Worm (Caenorhabditis elegans): ENCODE results near the gene cpna-5.

Gene cpna-5

ce11 chrII:7679499-7680012, 38.8 kb downstream of the cpna-5 start:
- TF ChIP-seq hmbx-1 (tag; optimal IDR thresholded peaks at IDR 0.05), result no peak
- TF ChIP-seq tbx-37 (GFP tag; conservative IDR thresholded peaks at IDR 0.05), result no peak
- no peak for TF ChIP-seq hnd-1 (tag; optimal IDR thresholded peaks at IDR 0.05)
- TF ChIP-seq sea-1 (GFP tag; conservative IDR thresholded peaks at IDR 0.05), result no peak
- no peak for TF ChIP-seq aly-1 (tag; optimal IDR thresholded peaks at IDR 0.05)
- TF ChIP-seq hmg-4 (GFP tag; optimal IDR thresholded peaks at IDR 0.05), result no peak
- no peak for TF ChIP-seq tbx-11 (GFP tag; IDR thresholded peaks at IDR 0.05)
- no peak for TF ChIP-seq F13C5.2 (tag; optimal IDR thresholded peaks at IDR 0.05)
- TF ChIP-seq scrt-1 (GFP tag; IDR thresholded peaks at IDR 0.05), result no peak
- no peak for TF ChIP-seq ama-1 (optimal IDR thresholded peaks at IDR 0.05)
- TF ChIP-seq tra-4 (tag; optimal IDR thresholded peaks at IDR 0.05), result no peak
- TF ChIP-seq flt-1 (GFP tag; IDR thresholded peaks at IDR 0.05), result no peak
- no peak for TF ChIP-seq B0310.2 (tag; optimal IDR thresholded peaks at IDR 0.05)
- TF ChIP-seq pes-1 (GFP tag; IDR thresholded peaks at IDR 0.05), result no peak
- no peak for TF ChIP-seq ceh-36 (tag; optimal IDR thresholded peaks at IDR 0.05)
- TF ChIP-seq ceh-13 (GFP tag; optimal IDR thresholded peaks at IDR 0.05), result no peak
- TF ChIP-seq ets-7 (tag; optimal IDR thresholded peaks at IDR 0.05), result no peak

ce11 chrII:7678512-7678911, 39.9 kb downstream of the cpna-5 start:
- TF ChIP-seq B0310.2 (tag; optimal IDR thresholded peaks at IDR 0.05) (no peak), hmg-4 (GFP tag; optimal IDR thresholded peaks at IDR 0.05) (peak; percentile 23)

- TF ChIP-seq ceh-36 (tag; optimal IDR thresholded peaks at IDR 0.05) (no peak), aly-1 (tag; optimal IDR thresholded peaks at IDR 0.05) (peak; percentile 40), tbx-11 (GFP tag; IDR thresholded peaks at IDR 0.05) (0 out of 2 replicates have a peak, but pooled peaks have one; percentile 37), hmg-4 (GFP tag; optimal IDR thresholded peaks at IDR 0.05) (peak; percentile 45), B0310.2 (tag; optimal IDR thresholded peaks at IDR 0.05) (no peak), ets-7 (tag; optimal IDR thresholded peaks at IDR 0.05) (no peak), F13C5.2 (tag; optimal IDR thresholded peaks at IDR 0.05) (peak; percentile 2)
These were observed 42.0 kb downstream of the cpna-5 start for ce11 chrII:7676307-7676905.

- no peak for TF ChIP-seq tbx-11 (GFP tag; IDR thresholded peaks at IDR 0.05)
These were observed 42.6 kb downstream of the cpna-5 start for ce11 chrII:7675752-7676151.

- TF ChIP-seq sea-1 (GFP tag; conservative IDR thresholded peaks at IDR 0.05), result no peak
- no peak for TF ChIP-seq tbx-37 (GFP tag; conservative IDR thresholded peaks at IDR 0.05)
- TF ChIP-seq scrt-1 (GFP tag; IDR thresholded peaks at IDR 0.05), result no peak
- no peak for TF ChIP-seq tra-4 (tag; optimal IDR thresholded peaks at IDR 0.05)
- TF ChIP-seq aly-1 (tag; optimal IDR thresholded peaks at IDR 0.05), result no peak
- TF ChIP-seq hmg-4 (GFP tag; optimal IDR thresholded peaks at IDR 0.05), result no peak
These were observed 46.7 kb downstream of the cpna-5 start, which contains the start of gene lir-1 for ce11 chrII:7671705-7672104. Gene lir-1, plus strand, starts transcription at chrII:7672005.

ce11 chrII:7670039-7670438, 48.4 kb downstream of the cpna-5 start:
- TF ChIP-seq tra-4 (tag; optimal IDR thresholded peaks at IDR 0.05) (no peak), hmbx-1 (tag; optimal IDR thresholded peaks at IDR 0.05) (no peak), ama-1 (optimal IDR thresholded peaks at IDR 0.05) (no peak), tbx-11 (GFP tag; IDR thresholded peaks at IDR 0.05) (no peak), hnd-1 (tag; optimal IDR thresholded peaks at IDR 0.05) (no peak), ceh-36 (tag; optimal IDR thresholded peaks at IDR 0.05) (no peak), scrt-1 (GFP tag; IDR thresholded peaks at IDR 0.05) (no peak), ceh-13 (GFP tag; optimal IDR thresholded peaks at IDR 0.05) (no peak), ets-7 (tag; optimal IDR thresholded peaks at IDR 0.05) (no peak), aly-1 (tag; optimal IDR thresholded peaks at IDR 0.05) (no peak), sea-1 (GFP tag; conservative IDR thresholded peaks at IDR 0.05) (no peak), pes-1 (GFP tag; IDR thresholded peaks at IDR 0.05) (no peak), B0310.2 (tag; optimal IDR thresholded peaks at IDR 0.05) (no peak), tbx-37 (GFP tag; conservative IDR thresholded peaks at IDR 0.05) (no peak), hmg-4 (GFP tag; optimal IDR thresholded peaks at IDR 0.05) (no peak), flt-1 (GFP tag; IDR thresholded peaks at IDR 0.05) (no peak), F13C5.2 (tag; optimal IDR thresholded peaks at IDR 0.05) (no peak)

ce11 chrII:7669409-7669808, 49.0 kb downstream of the cpna-5 start:
- peak; percentile 9 for TF ChIP-seq hmg-4 (GFP tag; optimal IDR thresholded peaks at IDR 0.05)
- TF ChIP-seq F13C5.2 (tag; optimal IDR thresholded peaks at IDR 0.05), result peak; percentile 34
- no peak for TF ChIP-seq scrt-1 (GFP tag; IDR thresholded peaks at IDR 0.05)

- TF ChIP-seq scrt-1 (GFP tag; IDR thresholded peaks at IDR 0.05) (no peak), hmg-4 (GFP tag; optimal IDR thresholded peaks at IDR 0.05) (no peak), flt-1 (GFP tag; IDR thresholded peaks at IDR 0.05) (no peak), hmbx-1 (tag; optimal IDR thresholded peaks at IDR 0.05) (no peak), F13C5.2 (tag; optimal IDR thresholded peaks at IDR 0.05) (peak; percentile 7), ceh-36 (tag; optimal IDR thresholded peaks at IDR 0.05) (no peak), aly-1 (tag; optimal IDR thresholded peaks at IDR 0.05) (no peak), sea-1 (GFP tag; conservative IDR thresholded peaks at IDR 0.05) (no peak), ceh-13 (GFP tag; optimal IDR thresholded peaks at IDR 0.05) (no peak), pes-1 (GFP tag; IDR thresholded peaks at IDR 0.05) (peak; percentile 8; the same call in 1 of the 2 replicates), hnd-1 (tag; optimal IDR thresholded peaks at IDR 0.05) (no peak), ama-1 (optimal IDR thresholded peaks at IDR 0.05) (no peak)
These were observed 51.4 kb downstream of the cpna-5 start, which contains the start of gene lir-2 for ce11 chrII:7666967-7667366. Gene lir-2, plus strand, starts transcription at chrII:7667267.
